Fruit fly (Drosophila melanogaster) whole organism, embryonic: ENCODE results near the gene wfs1.
A peak's percentile ranks its signal among the peaks of the same experiment; 100 is the strongest.

Experiments
- Atf6 ChIP-seq: fragments of 200-800 bp; sonication (Bioruptor generic); IDR thresholded peaks from 2 replicates; pipeline ENCODE4 v1.3.6; 2022; ENCODE audit warnings: missing biosample characterization, missing genetic modification characterization
- Bdp1 ChIP-seq: fragments of 200-800 bp; sonication (Bioruptor generic); optimal IDR thresholded peaks from 3 replicates; lab custom pipeline; 2016; ENCODE audit warnings: missing biosample characterization, missing genetic modification characterization
- Bgb ChIP-seq: fragments of 200-800 bp; sonication (Bioruptor generic); IDR thresholded peaks from 2 replicates; pipeline ENCODE4 v1.3.6; 2022; ENCODE audit warnings: missing biosample characterization, missing genetic modification characterization; ENCODE audit not compliant: partially characterized antibody
- CG10209 ChIP-seq: fragments of 200-800 bp; sonication (Bioruptor generic); optimal IDR thresholded peaks from 3 replicates; lab custom pipeline; 2017; ENCODE audit warnings: missing biosample characterization, mild to moderate bottlenecking, missing genetic modification characterization, missing genetic modification reagents
- CG11247 ChIP-seq: fragments of 200-800 bp; sonication (Bioruptor generic); IDR thresholded peaks from 2 replicates; pipeline ENCODE4 v1.3.6; 2022; ENCODE audit warnings: missing biosample characterization, missing genetic modification characterization
- CG15011 ChIP-seq: fragments of 200-800 bp; sonication (Bioruptor generic); optimal IDR thresholded peaks from 3 replicates; lab custom pipeline; 2018; ENCODE audit warnings: missing biosample characterization, mild to moderate bottlenecking, missing genetic modification characterization
- CG15073 ChIP-seq: fragments of 200-800 bp; sonication (Bioruptor generic); optimal IDR thresholded peaks from 2 replicates; lab custom pipeline; 2016; ENCODE audit warnings: missing biosample characterization, missing genetic modification characterization
- CG16815 ChIP-seq: fragments of 200-800 bp; sonication (Bioruptor generic); optimal IDR thresholded peaks from 3 replicates; lab custom pipeline; 2017; ENCODE audit warnings: missing biosample characterization, mild to moderate bottlenecking, missing genetic modification characterization
- CG17612 ChIP-seq: fragments of 200-800 bp; sonication (Bioruptor generic); IDR thresholded peaks from 2 replicates; pipeline ENCODE4 v1.3.6; 2022; ENCODE audit warnings: missing biosample characterization, missing genetic modification characterization
- CG18764 ChIP-seq: fragments of 200-800 bp; sonication (Bioruptor generic); optimal IDR thresholded peaks from 3 replicates; lab custom pipeline; 2016; ENCODE audit warnings: missing biosample characterization, missing genetic modification characterization
- CG2678 ChIP-seq: fragments of 200-800 bp; sonication (Bioruptor generic); optimal IDR thresholded peaks from 3 replicates; lab custom pipeline; 2019; ENCODE audit warnings: missing biosample characterization, mild to moderate bottlenecking, missing genetic modification characterization, moderate library complexity
- CG31224 ChIP-seq: fragments of 200-800 bp; sonication (Bioruptor generic); IDR thresholded peaks from 2 replicates; pipeline ENCODE4 v1.3.6; 2022; ENCODE audit warnings: missing biosample characterization, missing genetic modification characterization
- CG31441 ChIP-seq: fragments of 200-800 bp; sonication (Bioruptor generic); IDR thresholded peaks from 2 replicates; pipeline ENCODE4 v1.3.6; 2022; ENCODE audit warnings: missing biosample characterization, missing genetic modification characterization
- CG32532 ChIP-seq: fragments of 200-800 bp; sonication (Bioruptor generic); IDR thresholded peaks from 2 replicates; pipeline ENCODE4 v1.3.6; 2022; ENCODE audit warnings: missing biosample characterization, missing genetic modification characterization
- CG33557 ChIP-seq: fragments of 200-800 bp; sonication (Bioruptor generic); optimal IDR thresholded peaks from 2 replicates; lab custom pipeline; 2019; ENCODE audit warnings: missing biosample characterization, mild to moderate bottlenecking, missing genetic modification characterization, moderate library complexity
- CG4360 ChIP-seq: fragments of 200-800 bp; sonication (Bioruptor generic); IDR thresholded peaks from 2 replicates; pipeline ENCODE4 v1.3.6; 2022; ENCODE audit warnings: missing biosample characterization, missing genetic modification characterization
- CG5245 ChIP-seq: fragments of 200-800 bp; sonication (Bioruptor generic); optimal IDR thresholded peaks from 3 replicates; lab custom pipeline; 2016; ENCODE audit warnings: missing biosample characterization, missing genetic modification characterization
- CG6683 ChIP-seq: fragments of 200-800 bp; sonication (Bioruptor generic); optimal IDR thresholded peaks from 2 replicates; lab custom pipeline; 2017; ENCODE audit warnings: missing biosample characterization, mild to moderate bottlenecking, missing genetic modification characterization, missing genetic modification reagents
- CG6689 ChIP-seq: fragments of 200-800 bp; sonication (Bioruptor generic); IDR thresholded peaks from 2 replicates; pipeline ENCODE4 v1.3.6; 2022; ENCODE audit warnings: missing biosample characterization, missing genetic modification characterization
- CG6765 ChIP-seq: fragments of 200-800 bp; sonication (Bioruptor generic); optimal IDR thresholded peaks from 3 replicates; lab custom pipeline; 2017; ENCODE audit warnings: missing biosample characterization, mild to moderate bottlenecking, missing genetic modification characterization
- CG6791 ChIP-seq: fragments of 200-800 bp; sonication (Bioruptor generic); IDR thresholded peaks from 3 replicates; pipeline ENCODE4 v1.3.6; 2022; ENCODE audit warnings: missing biosample characterization, missing genetic modification characterization; ENCODE audit not compliant: partially characterized antibody
- CG8765 ChIP-seq: fragments of 200-800 bp; sonication (Bioruptor generic); IDR thresholded peaks from 2 replicates; pipeline ENCODE4 v1.3.6; 2022; ENCODE audit warnings: missing biosample characterization, missing genetic modification characterization
- CHES-1-like ChIP-seq: fragments of 200-800 bp; sonication (Bioruptor generic); optimal IDR thresholded peaks from 2 replicates; lab custom pipeline; 2016; ENCODE audit warnings: missing biosample characterization, missing genetic modification characterization
- Dbx ChIP-seq: fragments of 200-800 bp; sonication (Bioruptor generic); IDR thresholded peaks from 3 replicates; pipeline ENCODE4 v1.3.6; 2022; ENCODE audit warnings: missing biosample characterization, missing genetic modification characterization
- Dfd ChIP-seq, 2 experiments: fragments of >200 bp; optimal IDR thresholded peaks; 2 replicates each; lab custom pipeline; 2017; ENCODE audit warnings: missing biosample characterization in 2 of 2, missing genetic modification characterization in 2 of 2
- Dll ChIP-seq: fragments of 200-800 bp; sonication (Bioruptor generic); IDR thresholded peaks from 4 replicates; pipeline ENCODE4 v1.3.6; 2022; ENCODE audit warnings: missing biosample characterization, missing genetic modification characterization; ENCODE audit not compliant: partially characterized antibody
- Dp ChIP-seq: fragments of 200-800 bp; sonication (Bioruptor generic); optimal IDR thresholded peaks from 2 replicates; lab custom pipeline; 2018; ENCODE audit warnings: missing biosample characterization, mild to moderate bottlenecking, missing genetic modification characterization, moderate library complexity
- H15 ChIP-seq: fragments of 200-800 bp; sonication (Bioruptor generic); IDR thresholded peaks from 3 replicates; pipeline ENCODE4 v1.3.6; 2022; ENCODE audit warnings: missing biosample characterization, missing genetic modification characterization
- Lhr ChIP-seq: fragments of 200-800 bp; sonication (Bioruptor generic); optimal IDR thresholded peaks from 3 replicates; lab custom pipeline; 2017; ENCODE audit warnings: mild to moderate bottlenecking, missing biosample characterization, missing genetic modification reagents, missing genetic modification characterization
- Max ChIP-seq: fragments of 200-800 bp; sonication (Bioruptor generic); optimal IDR thresholded peaks from 2 replicates; lab custom pipeline; 2016; ENCODE audit warnings: missing biosample characterization, mild to moderate bottlenecking, missing genetic modification characterization
- Nf-YA ChIP-seq: fragments of 200-800 bp; sonication (Bioruptor generic); IDR thresholded peaks from 2 replicates; pipeline ENCODE4 v1.3.6; 2022; ENCODE audit warnings: missing biosample characterization, missing genetic modification characterization
- Sox102F ChIP-seq: fragments of 200-800 bp; sonication (Bioruptor generic); optimal IDR thresholded peaks from 2 replicates; lab custom pipeline; 2018; ENCODE audit warnings: missing biosample characterization, mild to moderate bottlenecking, missing genetic modification characterization, moderate library complexity
- Ssrp ChIP-seq: fragments of 200-800 bp; sonication (Bioruptor generic); optimal IDR thresholded peaks from 2 replicates; lab custom pipeline; 2018; ENCODE audit warnings: missing biosample characterization, mild to moderate bottlenecking, missing genetic modification characterization, moderate library complexity
- TFAM ChIP-seq: fragments of 200-800 bp; sonication (Bioruptor generic); optimal IDR thresholded peaks from 2 replicates; lab custom pipeline; 2017; ENCODE audit warnings: missing biosample characterization, missing genetic modification characterization, inconsistent platforms
- Xbp1 ChIP-seq: fragments of 200-800 bp; sonication (Bioruptor generic); optimal IDR thresholded peaks from 3 replicates; lab custom pipeline; 2016; ENCODE audit warnings: missing biosample characterization, mild to moderate bottlenecking, missing genetic modification characterization
- ara ChIP-seq: fragments of 200-800 bp; sonication (Bioruptor generic); IDR thresholded peaks from 2 replicates; pipeline ENCODE4 v1.3.6; 2022; ENCODE audit warnings: missing biosample characterization, missing genetic modification characterization
- ase ChIP-seq: fragments of 200-800 bp; sonication (Bioruptor generic); IDR thresholded peaks from 3 replicates; pipeline ENCODE4 v1.3.6; 2022; ENCODE audit warnings: missing biosample characterization, missing genetic modification characterization
- cg ChIP-seq: fragments of 200-800 bp; sonication (Bioruptor generic); optimal IDR thresholded peaks from 3 replicates; lab custom pipeline; 2019; ENCODE audit warnings: missing biosample characterization, mild to moderate bottlenecking, missing genetic modification characterization, moderate library complexity
- chinmo ChIP-seq: fragments of 200-800 bp; sonication (Bioruptor generic); IDR thresholded peaks from 4 replicates; pipeline ENCODE4 v1.3.6; 2022; ENCODE audit warnings: missing biosample characterization, missing genetic modification characterization; ENCODE audit not compliant: partially characterized antibody
- croc ChIP-seq: fragments of 200-800 bp; sonication (Bioruptor generic); conservative IDR thresholded peaks from 3 replicates; pipeline ENCODE4 v1.3.6; 2022; ENCODE audit warnings: missing biosample characterization, missing genetic modification characterization
- dati ChIP-seq: fragments of 200-800 bp; sonication (Bioruptor generic); IDR thresholded peaks from 2 replicates; pipeline ENCODE4 v1.3.6; 2022; ENCODE audit warnings: missing biosample characterization, missing genetic modification characterization
- fd96Cb ChIP-seq: fragments of 200-800 bp; sonication (Bioruptor generic); optimal IDR thresholded peaks from 2 replicates; lab custom pipeline; 2018; ENCODE audit warnings: missing biosample characterization, mild to moderate bottlenecking, missing genetic modification characterization, moderate library complexity
- gsb-n ChIP-seq: fragments of 200-800 bp; sonication (Bioruptor generic); optimal IDR thresholded peaks from 3 replicates; lab custom pipeline; 2018; ENCODE audit warnings: missing biosample characterization, mild to moderate bottlenecking, missing genetic modification characterization
- hbn ChIP-seq: fragments of 200-800 bp; sonication (Bioruptor generic); IDR thresholded peaks from 2 replicates; pipeline ENCODE4 v1.3.6; 2022; ENCODE audit warnings: missing biosample characterization, missing genetic modification characterization; ENCODE audit not compliant: partially characterized antibody
- insv ChIP-seq, 2 experiments: fragments of 200-800 bp; sonication (Bioruptor generic); optimal IDR thresholded peaks; 3 replicates each; lab custom pipeline; 2016 to 2018; ENCODE audit warnings: missing biosample characterization in 2 of 2, missing genetic modification characterization in 2 of 2
- oc ChIP-seq: fragments of 200-800 bp; sonication (Bioruptor generic); optimal IDR thresholded peaks from 2 replicates; lab custom pipeline; 2018; ENCODE audit warnings: missing biosample characterization, mild to moderate bottlenecking, missing genetic modification characterization, moderate library complexity
- onecut ChIP-seq: fragments of 200-800 bp; sonication (Bioruptor generic); IDR thresholded peaks from 2 replicates; pipeline ENCODE4 v1.3.6; 2022; ENCODE audit warnings: missing biosample characterization, missing genetic modification characterization
- pzg ChIP-seq: fragments of 200-800 bp; sonication (Bioruptor generic); optimal IDR thresholded peaks from 3 replicates; lab custom pipeline; 2018; ENCODE audit warnings: missing biosample characterization, mild to moderate bottlenecking, missing genetic modification characterization, moderate library complexity
- row ChIP-seq: fragments of 200-800 bp; sonication (Bioruptor generic); IDR thresholded peaks from 3 replicates; pipeline ENCODE4 v1.3.6; 2022; ENCODE audit warnings: missing biosample characterization, missing genetic modification characterization
- stc ChIP-seq: fragments of 200-800 bp; sonication (Bioruptor generic); IDR thresholded peaks from 2 replicates; pipeline ENCODE4 v1.3.6; 2022; ENCODE audit warnings: missing biosample characterization, missing genetic modification characterization

Gene wfs1

DNA sequence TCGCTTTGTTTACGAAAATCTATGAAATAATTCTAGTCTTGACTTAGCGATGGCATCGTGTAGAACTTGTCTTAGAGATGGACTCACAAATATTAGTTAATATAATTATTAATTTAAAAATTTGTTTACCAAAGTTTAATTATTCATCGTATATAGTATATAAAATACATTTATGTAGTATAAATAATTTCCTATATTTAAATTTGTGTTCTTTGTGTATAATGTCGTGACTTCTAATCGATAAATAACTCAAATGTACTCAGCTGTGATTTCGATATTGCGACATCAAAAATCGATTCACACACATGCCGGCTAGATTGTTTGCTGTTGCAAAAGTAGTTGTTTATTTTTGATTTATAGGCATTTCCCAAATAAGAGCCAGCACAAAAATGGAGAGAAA is at the start of gene wfs1, which contains the start of gene Nup133 (continued):
- TF ChIP-seq CG17612 (GFP tag; lab: Robert Waterston, UW): no peak
- TF ChIP-seq Atf6 (GFP tag; lab: Robert Waterston, UW): peak; percentile 67
- no peak for TF ChIP-seq oc
- peak; percentile 80 for TF ChIP-seq Sox102F (GFP tag; lab: Kevin White, UChicago)
- no peak for TF ChIP-seq CHES-1-like (GFP tag; lab: Kevin White, UChicago)
- TF ChIP-seq CG18764 (GFP tag; lab: Kevin White, UChicago): peak; percentile 64
- peak; percentile 86 for TF ChIP-seq CG33557 (GFP tag; lab: Kevin White, UChicago)
- TF ChIP-seq row: peak; percentile 94
- TF ChIP-seq CG4360 (GFP tag; lab: Robert Waterston, UW): no peak
- peak; percentile 18 for TF ChIP-seq cg (GFP tag; lab: Kevin White, UChicago)
- TF ChIP-seq croc (GFP tag; lab: Robert Waterston, UW): peak; percentile 13; the same call in 1 of the 3 replicates
- peak; percentile 41 for TF ChIP-seq pzg
- TF ChIP-seq ara (GFP tag; lab: Robert Waterston, UW): 0 out of 2 replicates have a peak, but pooled peaks have one; percentile 5
- peak; percentile 40; the same call in 1 of the 2 replicates for TF ChIP-seq Nf-YA (GFP tag; lab: Robert Waterston, UW)
- peak; percentile 14 for TF ChIP-seq Lhr (GFP tag; lab: Kevin White, UChicago)
- TF ChIP-seq Xbp1 (GFP tag; lab: Kevin White, UChicago): peak; percentile 72
- TF ChIP-seq Dp (GFP tag; lab: Kevin White, UChicago): peak; percentile 35
- peak; percentile 84 for TF ChIP-seq Ssrp (tag; lab: Kevin White, UChicago)
- TF ChIP-seq CG6689 (GFP tag; lab: Robert Waterston, UW): peak; percentile 69
- TF ChIP-seq CG5245 (GFP tag; lab: Kevin White, UChicago): peak; percentile 32
- no peak for TF ChIP-seq CG8765 (GFP tag; lab: Robert Waterston, UW)
- TF ChIP-seq CG15073 (GFP tag; lab: Kevin White, UChicago): no peak
- TF ChIP-seq Dbx (GFP tag; lab: Robert Waterston, UW): peak; percentile 76
- TF ChIP-seq stc (GFP tag; lab: Robert Waterston, UW): 0 out of 2 replicates have a peak, but pooled peaks have one; percentile 49
- TF ChIP-seq CG31224 (GFP tag; lab: Robert Waterston, UW): peak; percentile 18; the same call in 1 of the 2 replicates
- no peak for TF ChIP-seq ase (GFP tag; lab: Robert Waterston, UW)
- peak; percentile 66; the same call in 1 of the 2 replicates for TF ChIP-seq CG32532 (GFP tag; lab: Robert Waterston, UW)
- TF ChIP-seq CG31441: peak; percentile 97
- TF ChIP-seq Dfd (GFP tag; optimal IDR thresholded peaks at IDR 0.05; lab: Kevin White, UChicago): no peak
- TF ChIP-seq CG11247: 0 out of 2 replicates have a peak, but pooled peaks have one; percentile 46
- peak; percentile 97 for TF ChIP-seq Dll (GFP tag; lab: Robert Waterston, UW)
- peak; percentile 79 for TF ChIP-seq CG6791 (GFP tag; lab: Robert Waterston, UW)
- peak; percentile 17 for TF ChIP-seq CG15011 (GFP tag; lab: Kevin White, UChicago)
- TF ChIP-seq onecut (GFP tag; lab: Robert Waterston, UW): peak; percentile 66; the same call in 1 of the 2 replicates
- peak in 1 of 2 experiments; percentile 14 for TF ChIP-seq insv (GFP tag; optimal IDR thresholded peaks at IDR 0.05; lab: Kevin White, UChicago)
- TF ChIP-seq CG6683 (GFP tag; lab: Kevin White, UChicago): no peak
- peak; percentile 73 for TF ChIP-seq CG10209 (GFP tag; lab: Kevin White, UChicago)
- peak; percentile 37 for TF ChIP-seq CG16815 (GFP tag; lab: Kevin White, UChicago)
- peak; percentile 92 for TF ChIP-seq hbn (GFP tag; lab: Robert Waterston, UW)
- no peak for TF ChIP-seq Bdp1 (GFP tag; lab: Kevin White, UChicago)
- peak; percentile 64 for TF ChIP-seq Max
- peak; percentile 47 for TF ChIP-seq CG6765 (GFP tag; lab: Kevin White, UChicago)
- peak; percentile 78 for TF ChIP-seq gsb-n (tag; lab: Kevin White, UChicago)
- no peak for TF ChIP-seq TFAM (GFP tag; lab: Kevin White, UChicago)
- TF ChIP-seq Bgb: peak; percentile 75
- 0 out of 4 replicates have a peak, but pooled peaks have one; percentile 69 for TF ChIP-seq chinmo (GFP tag; lab: Robert Waterston, UW)
- TF ChIP-seq CG2678 (tag; lab: Kevin White, UChicago): peak; percentile 88
- no peak for TF ChIP-seq dati (GFP tag; lab: Robert Waterston, UW)
- TF ChIP-seq fd96Cb (tag; lab: Kevin White, UChicago): peak; percentile 73
- peak; percentile 46; the same call in 1 of the 3 replicates for TF ChIP-seq H15 (GFP tag; lab: Robert Waterston, UW)
